Worm (Caenorhabditis elegans) whole organism, L4 larva: Measurements from ENCODE around the gene T06E6.1.

Experiments used
- F26F4.8 ChIP-seq: fragments of 200-800 bp; sonication (Bioruptor generic); conservative IDR thresholded peaks from 2 replicates; pipeline ENCODE4 v1.3.6; 2022; ENCODE audit warnings: missing genetic modification characterization, missing compliant biosample characterization
- F37D6.2 ChIP-seq: sonication (generic microtip); optimal IDR thresholded peaks from 2 replicates; lab custom pipeline; 2016; ENCODE audit warnings: mild to moderate bottlenecking, missing genetic modification characterization, missing compliant biosample characterization
- F44E2.7 ChIP-seq: fragments of 200-800 bp; sonication (Bioruptor generic); IDR thresholded peaks from 2 replicates; pipeline ENCODE4 v2.1.2; 2022; ENCODE audit warnings: missing genetic modification characterization, missing compliant biosample characterization
- ZK337.2 ChIP-seq: fragments of 200-800 bp; sonication (Bioruptor generic); IDR thresholded peaks from 2 replicates; pipeline ENCODE4 v1.3.6; 2022; ENCODE audit warnings: missing genetic modification reagents, missing genetic modification characterization, missing compliant biosample characterization
- ama-1 ChIP-seq: fragments of 150-350 bp; optimal IDR thresholded peaks from 2 replicates; lab custom pipeline; 2014; ENCODE audit warnings: inconsistent platforms, mixed read lengths
- ceh-28 ChIP-seq: fragments of 150-350 bp; optimal IDR thresholded peaks from 2 replicates; lab custom pipeline; 2014; ENCODE audit warnings: missing biosample characterization, missing genetic modification reagents, missing genetic modification characterization
- ceh-32 ChIP-seq: sonication (generic microtip); optimal IDR thresholded peaks from 2 replicates; lab custom pipeline; 2016; ENCODE audit warnings: mild to moderate bottlenecking, missing genetic modification characterization, missing compliant biosample characterization; ENCODE audit not compliant: poor library complexity
- ceh-62 ChIP-seq: sonication (generic microtip); optimal IDR thresholded peaks from 2 replicates; lab custom pipeline; 2017; ENCODE audit warnings: missing biosample characterization, missing genetic modification characterization
- ces-1 ChIP-seq: fragments of 150-350 bp; sonication (generic microtip); optimal IDR thresholded peaks from 4 replicates; lab custom pipeline; 2014; ENCODE audit warnings: missing biosample characterization, missing genetic modification reagents, missing genetic modification characterization
- ctbp-1 ChIP-seq: fragments of 200-800 bp; sonication (Bioruptor generic); IDR thresholded peaks from 2 replicates; pipeline ENCODE4 v1.3.6; 2022; ENCODE audit warnings: missing genetic modification reagents, missing genetic modification characterization, missing compliant biosample characterization
- daf-19 ChIP-seq: fragments of 200-800 bp; sonication (Bioruptor generic); conservative IDR thresholded peaks from 2 replicates; pipeline ENCODE4 v1.3.6; 2022; ENCODE audit warnings: missing genetic modification characterization, missing compliant biosample characterization
- daf-8 ChIP-seq: fragments of 200-800 bp; sonication (Bioruptor generic); IDR thresholded peaks from 2 replicates; pipeline ENCODE4 v1.3.6; 2022; ENCODE audit warnings: missing genetic modification characterization, missing compliant biosample characterization
- dmd-6 ChIP-seq: fragments of 200-800 bp; sonication (Bioruptor generic); IDR thresholded peaks from 2 replicates; pipeline ENCODE4 v1.3.6; 2022; ENCODE audit warnings: missing genetic modification reagents, missing genetic modification characterization, missing compliant biosample characterization
- dpl-1 ChIP-seq: fragments of 150-350 bp; optimal IDR thresholded peaks from 2 replicates; lab custom pipeline; 2014; ENCODE audit warnings: missing biosample characterization, missing genetic modification reagents, missing genetic modification characterization
- duxl-1 ChIP-seq: sonication (generic microtip); optimal IDR thresholded peaks from 2 replicates; lab custom pipeline; 2016; ENCODE audit warnings: mild to moderate bottlenecking, missing genetic modification characterization, moderate library complexity, missing compliant biosample characterization; ENCODE audit not compliant: poor library complexity
- dve-1 ChIP-seq: sonication (generic microtip); optimal IDR thresholded peaks from 2 replicates; lab custom pipeline; 2017; ENCODE audit warnings: antibody characterized with exemption, mild to moderate bottlenecking, missing genetic modification characterization, missing compliant biosample characterization; ENCODE audit not compliant: insufficient read depth
- egl-27 ChIP-seq: sonication (generic microtip); optimal IDR thresholded peaks from 3 replicates; lab custom pipeline; 2017; ENCODE audit warnings: missing biosample characterization, missing genetic modification reagents, missing genetic modification characterization
- egl-43 ChIP-seq: fragments of 200-800 bp; sonication (Bioruptor generic); IDR thresholded peaks from 2 replicates; pipeline ENCODE4 v1.3.6; 2022; ENCODE audit warnings: missing genetic modification reagents, missing genetic modification characterization, missing compliant biosample characterization
- jun-1 ChIP-seq: fragments of 150-350 bp; optimal IDR thresholded peaks from 2 replicates; lab custom pipeline; 2014; ENCODE audit warnings: missing biosample characterization, missing genetic modification reagents, missing genetic modification characterization
- lim-7 ChIP-seq: fragments of 200-800 bp; sonication (Bioruptor generic); IDR thresholded peaks from 2 replicates; pipeline ENCODE4 v1.3.6; 2022; ENCODE audit warnings: missing genetic modification characterization, missing compliant biosample characterization
- lin-1 ChIP-seq: fragments of 200-800 bp; sonication (Bioruptor generic); IDR thresholded peaks from 2 replicates; pipeline ENCODE4 v1.3.6; 2022; ENCODE audit warnings: missing genetic modification reagents, missing genetic modification characterization, missing compliant biosample characterization
- lir-3 ChIP-seq: sonication (generic microtip); optimal IDR thresholded peaks from 2 replicates; lab custom pipeline; 2016; ENCODE audit warnings: mild to moderate bottlenecking, missing genetic modification characterization, missing compliant biosample characterization
- mep-1 ChIP-seq: fragments of 150-350 bp; sonication (generic microtip); optimal IDR thresholded peaks from 3 replicates; lab custom pipeline; 2014; ENCODE audit warnings: missing biosample characterization, missing genetic modification characterization
- mxl-3 ChIP-seq: fragments of 200-800 bp; sonication (Bioruptor generic); optimal IDR thresholded peaks from 2 replicates; lab custom pipeline; 2018; ENCODE audit warnings: mild to moderate bottlenecking, missing genetic modification characterization, missing compliant biosample characterization
- nhr-10 ChIP-seq: fragments of 150-350 bp; optimal IDR thresholded peaks from 2 replicates; lab custom pipeline; 2014; ENCODE audit warnings: missing biosample characterization, missing genetic modification characterization
- nhr-102 ChIP-seq: sonication (generic microtip); optimal IDR thresholded peaks from 2 replicates; lab custom pipeline; 2016; ENCODE audit warnings: mild to moderate bottlenecking, missing genetic modification characterization, moderate library complexity, missing compliant biosample characterization
- nhr-11 ChIP-seq: fragments of 150-350 bp; optimal IDR thresholded peaks from 2 replicates; lab custom pipeline; 2014; ENCODE audit warnings: missing biosample characterization, missing genetic modification characterization
- nhr-237 ChIP-seq: sonication (generic microtip); optimal IDR thresholded peaks from 2 replicates; lab custom pipeline; 2017; ENCODE audit warnings: missing biosample characterization, missing genetic modification characterization
- nhr-41 ChIP-seq: fragments of 200-800 bp; sonication (Bioruptor generic); IDR thresholded peaks from 2 replicates; pipeline ENCODE4 v1.3.6; 2022; ENCODE audit warnings: missing genetic modification reagents, missing genetic modification characterization, missing compliant biosample characterization
- nhr-6 ChIP-seq: fragments of 150-350 bp; optimal IDR thresholded peaks from 2 replicates; lab custom pipeline; 2014; ENCODE audit warnings: missing biosample characterization, missing genetic modification characterization
- nhr-76 ChIP-seq: fragments of 150-350 bp; optimal IDR thresholded peaks from 2 replicates; lab custom pipeline; 2014; ENCODE audit warnings: missing biosample characterization, missing genetic modification characterization
- php-3 ChIP-seq: fragments of 200-800 bp; sonication (Bioruptor generic); IDR thresholded peaks from 2 replicates; pipeline ENCODE4 v1.3.6; 2022; ENCODE audit warnings: missing genetic modification reagents, missing genetic modification characterization, missing compliant biosample characterization
- saeg-2 ChIP-seq: fragments of 200-800 bp; sonication (Bioruptor generic); IDR thresholded peaks from 2 replicates; pipeline ENCODE4 v1.3.6; 2022; ENCODE audit warnings: missing genetic modification reagents, missing genetic modification characterization, missing compliant biosample characterization
- spr-3 ChIP-seq: fragments of 200-800 bp; sonication (Bioruptor generic); optimal IDR thresholded peaks from 2 replicates; lab custom pipeline; 2018; ENCODE audit warnings: mild to moderate bottlenecking, missing genetic modification characterization, missing compliant biosample characterization
- tra-1 ChIP-seq: fragments of 200-800 bp; sonication (Bioruptor generic); IDR thresholded peaks from 2 replicates; pipeline ENCODE4 v1.3.6; 2022; ENCODE audit warnings: missing genetic modification reagents, missing genetic modification characterization, missing compliant biosample characterization
- unc-39 ChIP-seq: sonication (generic microtip); optimal IDR thresholded peaks from 2 replicates; lab custom pipeline; 2017; ENCODE audit warnings: missing biosample characterization, missing genetic modification characterization
- unc-62 ChIP-seq, 3 experiments: fragments of 150-350 bp in 1 of 3; sonication (generic microtip); optimal IDR thresholded peaks in 2 of 3; peaks in 1 of 3; 1 replicate in 1 of 3; 2 replicates in 2 of 3; lab custom pipeline; 2014 to 2017; ENCODE audit warnings: missing biosample characterization in 3 of 3, missing genetic modification characterization in 3 of 3, missing genetic modification reagents in 3 of 3, missing genotype in 1 of 3
- vab-7 ChIP-seq: fragments of 200-800 bp; sonication (Bioruptor generic); IDR thresholded peaks from 2 replicates; pipeline ENCODE4 v1.3.6; 2022; ENCODE audit warnings: missing genetic modification reagents, missing genetic modification characterization, missing compliant biosample characterization
- ztf-7 ChIP-seq: fragments of 150-350 bp; optimal IDR thresholded peaks from 2 replicates; lab custom pipeline; 2014; ENCODE audit warnings: missing biosample characterization, missing genetic modification characterization

T06E6.1 gene

ce11 chrV:15412625-15413024, 17.9 kb upstream of the T06E6.1 start, which contains the start of gene srbc-63:
Gene srbc-63 (minus strand): TSS chrV:15412725.
- TF ChIP-seq nhr-76 (tag; lab: Kevin White, UChicago): no peak
- no peak for TF ChIP-seq egl-43 (GFP tag; lab: Robert Waterston, UW)
- no peak for TF ChIP-seq php-3 (GFP tag; lab: Robert Waterston, UW)
- TF ChIP-seq vab-7: no peak
- TF ChIP-seq lim-7 (GFP tag; lab: Robert Waterston, UW): no peak
- no peak for TF ChIP-seq ama-1 (lab: Kevin White, UChicago)
- no peak for TF ChIP-seq ceh-62 (tag; lab: Kevin White, UChicago)
- TF ChIP-seq nhr-237: no peak
- TF ChIP-seq saeg-2 (GFP tag; lab: Robert Waterston, UW): no peak
- TF ChIP-seq ctbp-1 (GFP tag; lab: Robert Waterston, UW): no peak
- no peak for TF ChIP-seq F44E2.7 (GFP tag; lab: Robert Waterston, UW)
- no peak for TF ChIP-seq tra-1 (GFP tag; lab: Robert Waterston, UW)
- no peak for TF ChIP-seq dpl-1 (GFP tag; lab: Kevin White, UChicago)
- TF ChIP-seq lin-1 (GFP tag; lab: Robert Waterston, UW): no peak
- TF ChIP-seq unc-39 (tag; lab: Kevin White, UChicago): no peak
- no peak for TF ChIP-seq dve-1 (tag; lab: Kevin White, UChicago)
- TF ChIP-seq lir-3 (tag; lab: Kevin White, UChicago): no peak
- TF ChIP-seq nhr-41 (GFP tag; lab: Robert Waterston, UW): no peak

- TF ChIP-seq mep-1 (tag; lab: Kevin White, UChicago) (no peak), ceh-28 (tag; lab: Kevin White, UChicago) (no peak), dmd-6 (GFP tag; lab: Robert Waterston, UW) (no peak), ceh-62 (tag; lab: Kevin White, UChicago) (no peak), mxl-3 (GFP tag; lab: Kevin White, UChicago) (no peak), unc-39 (tag; lab: Kevin White, UChicago) (no peak), ceh-32 (tag; lab: Kevin White, UChicago) (no peak), nhr-6 (tag; lab: Kevin White, UChicago) (no peak), nhr-10 (tag; lab: Kevin White, UChicago) (no peak), unc-62 (GFP tag; optimal IDR thresholded peaks at IDR 0.05 in 1 of 2; lab: Kevin White, UChicago) (no peak), unc-62 (tag; optimal IDR thresholded peaks at IDR 0.05; lab: Kevin White, UChicago) (no peak)
These were observed 12.2 kb upstream of the T06E6.1 start, which contains the start of gene srh-257 for ce11 chrV:15406928-15407327. Gene srh-257 (plus strand): TSS chrV:15407228.

- no peak for TF ChIP-seq spr-3 (GFP tag; lab: Kevin White, UChicago)
- no peak for TF ChIP-seq nhr-41 (GFP tag; lab: Robert Waterston, UW)
- TF ChIP-seq egl-27 (tag; lab: Kevin White, UChicago): no peak
- TF ChIP-seq ces-1: no peak
- no peak for TF ChIP-seq nhr-102
- TF ChIP-seq ztf-7 (tag; lab: Kevin White, UChicago): no peak
- no peak for TF ChIP-seq dmd-6 (GFP tag; lab: Robert Waterston, UW)
- TF ChIP-seq ZK337.2 (GFP tag; lab: Robert Waterston, UW): no peak
- no peak for TF ChIP-seq nhr-11 (tag; lab: Kevin White, UChicago)
- no peak for TF ChIP-seq nhr-6 (tag; lab: Kevin White, UChicago)
- TF ChIP-seq daf-8 (GFP tag; lab: Robert Waterston, UW): no peak
- no peak for TF ChIP-seq mep-1 (tag; lab: Kevin White, UChicago)
- no peak for TF ChIP-seq F37D6.2 (tag; lab: Kevin White, UChicago)
- no peak for TF ChIP-seq duxl-1 (tag; lab: Kevin White, UChicago)
- no peak for TF ChIP-seq daf-19 (GFP tag; lab: Robert Waterston, UW)
- no peak for TF ChIP-seq ceh-62 (tag; lab: Kevin White, UChicago)
- no peak for TF ChIP-seq jun-1 (tag; lab: Kevin White, UChicago)
- TF ChIP-seq F26F4.8 (GFP tag; lab: Robert Waterston, UW): no peak
These were observed 10.1 kb upstream of the T06E6.1 start, which contains the start of gene srh-258 for ce11 chrV:15404859-15405258. Gene srh-258 (plus strand): TSS chrV:15405159.
